Worm (Caenorhabditis elegans): Measurements from ENCODE around the gene VB0395L.1.
A peak's percentile ranks its signal among the peaks of the same experiment; 100 is the strongest.

VB0395L.1 gene

ce11 chrX:16039173-16039572 is 22.4 kb upstream of the VB0395L.1 start (continued):
- TF ChIP-seq nhr-237 (tag; optimal IDR thresholded peaks at IDR 0.05) (no peak), ztf-11 (tag; optimal IDR thresholded peaks at IDR 0.05) (no peak), lim-7 (GFP tag; IDR thresholded peaks at IDR 0.05) (no peak), dmd-6 (GFP tag; IDR thresholded peaks at IDR 0.05) (peak; percentile 43), nhr-102 (tag; optimal IDR thresholded peaks at IDR 0.05) (no peak), daf-19 (GFP tag; conservative IDR thresholded peaks at IDR 0.05) (no peak), hif-1 (tag; optimal IDR thresholded peaks at IDR 0.05) (no peak), zfp-2 (tag; optimal IDR thresholded peaks at IDR 0.05) (no peak), gei-8 (GFP tag; optimal IDR thresholded peaks at IDR 0.05) (no peak), mes-2 (tag; optimal IDR thresholded peaks at IDR 0.05; ENCODE audit: poor library complexity, severe bottlenecking) (no peak), arid-1 (GFP tag; conservative IDR thresholded peaks at IDR 0.05) (no peak), T26A8.4 (GFP tag; IDR thresholded peaks at IDR 0.05) (no peak), dve-1 (tag; optimal IDR thresholded peaks at IDR 0.05; ENCODE audit: insufficient read depth) (peak; percentile 46), nhr-41 (GFP tag; IDR thresholded peaks at IDR 0.05) (no peak), nhr-76 (tag; optimal IDR thresholded peaks at IDR 0.05) (no peak), nhr-10 (tag; optimal IDR thresholded peaks at IDR 0.05) (no peak), F26F4.8 (GFP tag; conservative IDR thresholded peaks at IDR 0.05) (no peak), lin-13 (GFP tag; optimal IDR thresholded peaks at IDR 0.05) (no peak), daf-16 (GFP tag; optimal IDR thresholded peaks at IDR 0.05) (no peak), daf-16 (tag; optimal IDR thresholded peaks at IDR 0.05) (peak; percentile 61), spr-1 (tag; optimal IDR thresholded peaks at IDR 0.05) (no peak)

- TF ChIP-seq lsy-2 (tag; optimal IDR thresholded peaks at IDR 0.05) = no peak
- TF ChIP-seq aha-1 (tag) = no peak
- no peak for TF ChIP-seq nhr-76 (tag; optimal IDR thresholded peaks at IDR 0.05)
- TF ChIP-seq ceh-82 (tag; optimal IDR thresholded peaks at IDR 0.05) = no peak
- no peak for TF ChIP-seq F37D6.2 (tag; optimal IDR thresholded peaks at IDR 0.05)
- no peak for TF ChIP-seq spr-1 (tag; optimal IDR thresholded peaks at IDR 0.05)
- no peak for TF ChIP-seq ceh-28 (tag; optimal IDR thresholded peaks at IDR 0.05)
- TF ChIP-seq daf-8 (GFP tag; IDR thresholded peaks at IDR 0.05) = no peak
- TF ChIP-seq ceh-62 (tag; optimal IDR thresholded peaks at IDR 0.05) = no peak
These were observed 13.7 kb upstream of the VB0395L.1 start, which contains the start of gene mboa-1 for ce11 chrX:16030506-16030905. Gene mboa-1 (plus strand): TSS chrX:16030806.

DNA sequence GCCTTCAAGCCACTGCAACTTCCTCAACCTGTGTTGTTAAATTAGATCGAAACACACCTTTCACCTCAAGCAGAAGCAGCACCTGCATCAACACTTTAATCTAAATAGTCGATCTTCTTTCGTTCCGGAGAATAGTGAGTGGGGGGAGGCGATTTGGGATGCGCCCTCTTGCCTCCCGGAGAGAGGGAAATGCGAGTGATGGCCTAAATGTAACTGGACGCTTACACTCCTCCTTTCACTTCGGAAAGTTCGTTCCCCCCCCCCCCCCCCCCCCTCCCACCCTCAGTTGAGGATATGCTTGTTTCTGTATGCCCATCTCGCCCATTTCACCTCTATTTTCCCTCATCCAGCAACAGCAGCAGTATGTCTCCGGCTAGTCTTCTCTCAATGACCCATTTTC is 12.2 kb upstream of the VB0395L.1 start:
- TF ChIP-seq cey-2 (tag; optimal IDR thresholded peaks at IDR 0.05; ENCODE audit: borderline replicate concordance, insufficient read depth) (no peak), set-16 (GFP tag; IDR thresholded peaks at IDR 0.05) (peak; percentile 78)

- TF ChIP-seq mdl-1 (tag; optimal IDR thresholded peaks at IDR 0.05) = peak; percentile 85 to 94
- TF ChIP-seq ctbp-1 (GFP tag; IDR thresholded peaks at IDR 0.05) = peak; percentile 92
- TF ChIP-seq mxl-2 (GFP tag; conservative IDR thresholded peaks at IDR 0.05) = no peak
- TF ChIP-seq unc-130 (GFP tag; optimal IDR thresholded peaks at IDR 0.05) = no peak
- peak; percentile 55 for TF ChIP-seq pqm-1 (tag; optimal IDR thresholded peaks at IDR 0.05)
- TF ChIP-seq dve-1 (tag; optimal IDR thresholded peaks at IDR 0.05; ENCODE audit: insufficient read depth) = peak; percentile 88
- no peak for TF ChIP-seq zfp-3 (GFP tag; conservative IDR thresholded peaks at IDR 0.05)
- TF ChIP-seq T26A8.4 (GFP tag; IDR thresholded peaks at IDR 0.05) = peak; percentile 60; the same call in 1 of the 2 replicates
- TF ChIP-seq rbr-2 (tag; optimal IDR thresholded peaks at IDR 0.05) = peak; percentile 80
- TF ChIP-seq duxl-1 (tag; optimal IDR thresholded peaks at IDR 0.05; ENCODE audit: poor library complexity) = peak; percentile 5
- peak; percentile 73 for TF ChIP-seq nhr-6 (tag; optimal IDR thresholded peaks at IDR 0.05)
- peak; percentile 62 for TF ChIP-seq nhr-77 (tag; optimal IDR thresholded peaks at IDR 0.05)
- TF ChIP-seq madf-5 (GFP tag; IDR thresholded peaks at IDR 0.05) = no peak
- no peak for TF ChIP-seq F49E8.2 (tag; optimal IDR thresholded peaks at IDR 0.05; ENCODE audit: borderline replicate concordance)
- peak; percentile 96 for TF ChIP-seq hlh-11 (tag; optimal IDR thresholded peaks at IDR 0.05)
- no peak for TF ChIP-seq ama-1 (optimal IDR thresholded peaks at IDR 0.05)
- 0 out of 2 replicates have a peak, but pooled peaks have one; percentile 44 for TF ChIP-seq nhr-42 (GFP tag; IDR thresholded peaks at IDR 0.05)
- no peak for TF ChIP-seq vab-7 (GFP tag; IDR thresholded peaks at IDR 0.05)
- peak; percentile 75 for TF ChIP-seq spr-1 (tag; optimal IDR thresholded peaks at IDR 0.05)
- TF ChIP-seq mdt-29 (GFP tag; IDR thresholded peaks at IDR 0.05) = no peak
These were observed 7.8 kb upstream of the VB0395L.1 start for ce11 chrX:16024558-16024957.
